Fruit fly (Drosophila melanogaster) whole organism, embryonic: ENCODE data around the gene CG43060.
"Not testable (repeated sequence)": the region's sequence is repeated elsewhere in the genome, so short reads cannot be mapped to it uniquely, and the experiment has no call there.

ENCODE experiments used
- Blimp-1 ChIP-seq: fragments of 200-800 bp; sonication (Bioruptor generic); optimal IDR thresholded peaks from 3 replicates; lab custom pipeline; 2018; ENCODE audit warnings: missing biosample characterization, missing genetic modification characterization, mild to moderate bottlenecking, moderate library complexity, missing genetic modification reagents
- Bteb2 ChIP-seq: fragments of 200-800 bp; sonication (Bioruptor generic); optimal IDR thresholded peaks from 2 replicates; lab custom pipeline; 2016; ENCODE audit warnings: missing biosample characterization, missing genetic modification characterization
- CG10366 ChIP-seq: fragments of 200-800 bp; sonication (Bioruptor generic); IDR thresholded peaks from 2 replicates; pipeline ENCODE4 v1.3.6; 2022; ENCODE audit warnings: missing biosample characterization, missing genetic modification characterization
- CG10565 ChIP-seq: fragments of 200-800 bp; sonication (Bioruptor generic); optimal IDR thresholded peaks from 3 replicates; lab custom pipeline; 2016; ENCODE audit warnings: missing biosample characterization, mild to moderate bottlenecking, missing genetic modification characterization
- CG10959 ChIP-seq: fragments of 200-800 bp; sonication (Bioruptor generic); IDR thresholded peaks from 2 replicates; pipeline ENCODE4 v1.3.6; 2022; ENCODE audit warnings: missing biosample characterization, missing genetic modification characterization
- CG11093 ChIP-seq: fragments of 200-800 bp; sonication (Bioruptor generic); IDR thresholded peaks from 3 replicates; pipeline ENCODE4 v1.3.6; 2022; ENCODE audit warnings: missing biosample characterization, missing genetic modification characterization
- CG12769 ChIP-seq: fragments of 200-800 bp; sonication (Bioruptor generic); optimal IDR thresholded peaks from 2 replicates; lab custom pipeline; 2019; ENCODE audit warnings: missing biosample characterization, mild to moderate bottlenecking, missing genetic modification characterization, moderate library complexity
- CG13424 ChIP-seq: fragments of 200-800 bp; sonication (Bioruptor generic); optimal IDR thresholded peaks from 2 replicates; lab custom pipeline; 2019; ENCODE audit warnings: missing biosample characterization, mild to moderate bottlenecking, missing genetic modification characterization, moderate library complexity
- CG15011 ChIP-seq: fragments of 200-800 bp; sonication (Bioruptor generic); optimal IDR thresholded peaks from 3 replicates; lab custom pipeline; 2018; ENCODE audit warnings: missing biosample characterization, mild to moderate bottlenecking, missing genetic modification characterization
- CG15601 ChIP-seq: fragments of 200-800 bp; sonication (Bioruptor generic); optimal IDR thresholded peaks from 3 replicates; lab custom pipeline; 2019; ENCODE audit warnings: missing biosample characterization, mild to moderate bottlenecking, missing genetic modification characterization, moderate library complexity
- CG2129 ChIP-seq: fragments of 200-800 bp; sonication (Bioruptor generic); IDR thresholded peaks from 2 replicates; pipeline ENCODE4 v1.3.6; 2022; ENCODE audit warnings: missing biosample characterization, missing genetic modification characterization; ENCODE audit not compliant: partially characterized antibody
- CG2199 ChIP-seq: fragments of 200-800 bp; sonication (Bioruptor generic); IDR thresholded peaks from 3 replicates; pipeline ENCODE4 v1.3.6; 2022; ENCODE audit warnings: missing biosample characterization, missing genetic modification characterization
- CG4328 ChIP-seq: fragments of 200-800 bp; sonication (Bioruptor generic); optimal IDR thresholded peaks from 3 replicates; lab custom pipeline; 2017; ENCODE audit warnings: missing biosample characterization, missing genetic modification reagents, missing genetic modification characterization
- CG6272 ChIP-seq: fragments of 200-800 bp; sonication (Bioruptor generic); IDR thresholded peaks from 2 replicates; pipeline ENCODE4 v1.3.6; 2022; ENCODE audit warnings: missing biosample characterization, missing genetic modification characterization
- CG6683 ChIP-seq: fragments of 200-800 bp; sonication (Bioruptor generic); optimal IDR thresholded peaks from 2 replicates; lab custom pipeline; 2017; ENCODE audit warnings: missing biosample characterization, mild to moderate bottlenecking, missing genetic modification characterization, missing genetic modification reagents
- CG7745 ChIP-seq: fragments of 200-800 bp; sonication (Bioruptor generic); optimal IDR thresholded peaks from 2 replicates; lab custom pipeline; 2018; ENCODE audit warnings: missing biosample characterization, mild to moderate bottlenecking, missing genetic modification characterization, moderate library complexity
- CG8089 ChIP-seq: fragments of 200-800 bp; sonication (Bioruptor generic); optimal IDR thresholded peaks from 3 replicates; lab custom pipeline; 2016; ENCODE audit warnings: missing biosample characterization, missing genetic modification characterization
- CG9727 ChIP-seq: fragments of 200-800 bp; sonication (Bioruptor generic); optimal IDR thresholded peaks from 3 replicates; lab custom pipeline; 2017; ENCODE audit warnings: missing biosample characterization, mild to moderate bottlenecking, missing genetic modification characterization
- CoRest ChIP-seq: fragments of 200-800 bp; sonication (Bioruptor generic); optimal IDR thresholded peaks from 3 replicates; lab custom pipeline; 2018; ENCODE audit warnings: missing biosample characterization, mild to moderate bottlenecking, missing genetic modification characterization, moderate library complexity
- Deaf1 ChIP-seq: fragments of 200-800 bp; optimal IDR thresholded peaks from 3 replicates; lab custom pipeline; 2019; ENCODE audit warnings: missing biosample characterization, mild to moderate bottlenecking, missing genetic modification characterization, moderate library complexity
- Eip74EF ChIP-seq, 2 experiments: fragments of 200-800 bp in 1 of 2; fragments of >200 bp in 1 of 2; sonication (Bioruptor generic) in 1 of 2; optimal IDR thresholded peaks; 2 replicates each; lab custom pipeline; 2017 to 2019; ENCODE audit warnings: missing biosample characterization in 2 of 2, missing genetic modification characterization in 2 of 2, mild to moderate bottlenecking in 1 of 2, moderate library complexity in 1 of 2
- Ets65A ChIP-seq: fragments of 200-800 bp; sonication (Bioruptor generic); peaks from one replicate; lab custom pipeline; 2016; ENCODE audit warnings: missing biosample characterization, missing genetic modification characterization
- GATAe ChIP-seq: fragments of 200-800 bp; sonication (Bioruptor generic); conservative IDR thresholded peaks from 2 replicates; pipeline ENCODE4 v1.3.6; 2022; ENCODE audit warnings: missing biosample characterization, missing genetic modification characterization
- H15 ChIP-seq: fragments of 200-800 bp; sonication (Bioruptor generic); IDR thresholded peaks from 3 replicates; pipeline ENCODE4 v1.3.6; 2022; ENCODE audit warnings: missing biosample characterization, missing genetic modification characterization
- Max ChIP-seq: fragments of 200-800 bp; sonication (Bioruptor generic); optimal IDR thresholded peaks from 2 replicates; lab custom pipeline; 2016; ENCODE audit warnings: missing biosample characterization, mild to moderate bottlenecking, missing genetic modification characterization
- Sin3A ChIP-seq: fragments of >200 bp; optimal IDR thresholded peaks from 2 replicates; lab custom pipeline; 2018
- Sox100B ChIP-seq: fragments of 200-800 bp; sonication (Bioruptor generic); optimal IDR thresholded peaks from 3 replicates; lab custom pipeline; 2018; ENCODE audit warnings: missing biosample characterization, mild to moderate bottlenecking, missing genetic modification characterization
- Xbp1 ChIP-seq: fragments of 200-800 bp; sonication (Bioruptor generic); optimal IDR thresholded peaks from 3 replicates; lab custom pipeline; 2016; ENCODE audit warnings: missing biosample characterization, mild to moderate bottlenecking, missing genetic modification characterization
- chinmo ChIP-seq: fragments of 200-800 bp; sonication (Bioruptor generic); IDR thresholded peaks from 4 replicates; pipeline ENCODE4 v1.3.6; 2022; ENCODE audit warnings: missing biosample characterization, missing genetic modification characterization; ENCODE audit not compliant: partially characterized antibody
- cwo ChIP-seq: fragments of 200-800 bp; sonication (Bioruptor generic); optimal IDR thresholded peaks from 3 replicates; lab custom pipeline; 2017; ENCODE audit warnings: missing biosample characterization, missing genetic modification characterization, mild to moderate bottlenecking, moderate library complexity, missing genetic modification reagents
- gcm ChIP-seq: fragments of 200-800 bp; sonication (Bioruptor generic); optimal IDR thresholded peaks from 2 replicates; lab custom pipeline; 2019; ENCODE audit warnings: missing biosample characterization, mild to moderate bottlenecking, missing genetic modification characterization, moderate library complexity
- grau ChIP-seq: fragments of 200-800 bp; optimal IDR thresholded peaks from 3 replicates; lab custom pipeline; 2019; ENCODE audit warnings: missing biosample characterization, mild to moderate bottlenecking, missing genetic modification characterization, moderate library complexity
- knrl ChIP-seq: fragments of 200-800 bp; sonication (Bioruptor generic); IDR thresholded peaks from 3 replicates; pipeline ENCODE4 v1.3.6; 2022; ENCODE audit warnings: missing biosample characterization, missing genetic modification characterization; ENCODE audit not compliant: partially characterized antibody
- ro ChIP-seq: fragments of 200-800 bp; sonication (Bioruptor generic); IDR thresholded peaks from 2 replicates; pipeline ENCODE4 v1.3.6; 2022; ENCODE audit warnings: missing biosample characterization, missing genetic modification characterization
- sc ChIP-seq, 3 experiments: fragments of >200 bp in 2 of 3; fragments of 200-800 bp in 1 of 3; sonication (Bioruptor generic) in 1 of 3; optimal IDR thresholded peaks; 2 replicates in 2 of 3; 3 replicates in 1 of 3; lab custom pipeline; 2017; ENCODE audit warnings: mild to moderate bottlenecking in 1 of 3, missing biosample characterization in 1 of 3, missing genetic modification characterization in 1 of 3, missing genetic modification reagents in 1 of 3
- scrt ChIP-seq: fragments of 200-800 bp; sonication (Bioruptor generic); optimal IDR thresholded peaks from 2 replicates; lab custom pipeline; 2018; ENCODE audit warnings: missing biosample characterization, mild to moderate bottlenecking, missing genetic modification characterization, moderate library complexity
- stwl ChIP-seq: fragments of 200-800 bp; sonication (Bioruptor generic); optimal IDR thresholded peaks from 3 replicates; lab custom pipeline; 2018; ENCODE audit warnings: missing biosample characterization, mild to moderate bottlenecking, missing genetic modification characterization, moderate library complexity
- sug ChIP-seq: fragments of 200-800 bp; optimal IDR thresholded peaks from 2 replicates; lab custom pipeline; 2019; ENCODE audit warnings: missing biosample characterization, mild to moderate bottlenecking, missing genetic modification characterization, moderate library complexity

CG43060 gene

dm6 chr3R:8037896-8038295 is 3.1 kb upstream of the CG43060 start (continued):
- TF ChIP-seq grau (tag; lab: Kevin White, UChicago) (no peak), Eip74EF (GFP tag; optimal IDR thresholded peaks at IDR 0.05; lab: Kevin White, UChicago) (no peak), CG15011 (GFP tag; lab: Kevin White, UChicago) (no peak), CG15601 (tag; lab: Kevin White, UChicago) (no peak), CG11093 (no peak), stwl (tag; lab: Kevin White, UChicago) (no peak), CG12769 (tag; lab: Kevin White, UChicago) (no peak), Blimp-1 (peak; percentile 77), sug (tag; lab: Kevin White, UChicago) (no peak), CG9727 (GFP tag; lab: Kevin White, UChicago) (no peak), Ets65A (GFP tag; lab: Kevin White, UChicago) (no peak), Sox100B (GFP tag; lab: Kevin White, UChicago) (no peak), CG13424 (tag; lab: Kevin White, UChicago) (no peak), CG2199 (GFP tag; lab: Robert Waterston, UW) (no peak), CG4328 (GFP tag; lab: Kevin White, UChicago) (no peak), Bteb2 (GFP tag; lab: Kevin White, UChicago) (no peak)

- no peak for TF ChIP-seq CG7745 (tag; lab: Kevin White, UChicago)
- TF ChIP-seq CoRest = no peak
- no peak for TF ChIP-seq Sin3A (lab: Kevin White, UChicago)
- TF ChIP-seq knrl (GFP tag; lab: Robert Waterston, UW) = no peak
- no peak for TF ChIP-seq H15 (GFP tag; lab: Robert Waterston, UW)
- TF ChIP-seq cwo (GFP tag; lab: Kevin White, UChicago) = no peak
- no peak for TF ChIP-seq CG10959 (GFP tag; lab: Robert Waterston, UW)
- no peak for TF ChIP-seq GATAe (GFP tag; lab: Robert Waterston, UW)
- TF ChIP-seq CG6683 (GFP tag; lab: Kevin White, UChicago) = no peak
Measured at dm6 chr3R:8038927-8039326, 2.1 kb upstream of the CG43060 start.

dm6 chr3R:8048867-8049266 is 7.8 kb downstream of the CG43060 start, which contains the start of gene CG43618:
TSS of gene CG43618 (plus strand) at chr3R:8049167.
- TF ChIP-seq Max; CG10565 (GFP tag; lab: Kevin White, UChicago); CG8089 (GFP tag; lab: Kevin White, UChicago): not testable (repeated sequence)
- TF ChIP-seq, all 482 proteins: peak for 0; not testable (repeated sequence) for 482

- not testable (repeated sequence) for TF ChIP-seq ro; sc (optimal IDR thresholded peaks at IDR 0.05; lab: Kevin White, UChicago); sc (GFP tag; optimal IDR thresholded peaks at IDR 0.05; lab: Kevin White, UChicago); gcm (GFP tag; lab: Kevin White, UChicago)
Measured at dm6 chr3R:8049373-8049772, 8.3 kb downstream of the CG43060 start, which contains the start of gene CG43061. TSS of gene CG43061 (plus strand) at chr3R:8049673.

dm6 chr3R:8058984-8059383 is 18.0 kb downstream of the CG43060 start, which contains the start of gene mAChR-B:
TSS of gene mAChR-B (plus strand) at chr3R:8059284.
- TF ChIP-seq CG2129 (GFP tag; lab: Robert Waterston, UW) = no peak
- peak; percentile 90 for TF ChIP-seq Deaf1
- TF ChIP-seq CG6272 (GFP tag; lab: Robert Waterston, UW) = 0 out of 2 replicates have a peak, but pooled peaks have one; percentile 21
- TF ChIP-seq chinmo (GFP tag; lab: Robert Waterston, UW) = 0 out of 4 replicates have a peak, but pooled peaks have one; percentile 23
- TF ChIP-seq knrl (GFP tag; lab: Robert Waterston, UW) = no peak
- no peak for TF ChIP-seq Xbp1 (GFP tag; lab: Kevin White, UChicago)
- TF ChIP-seq scrt = peak; percentile 0
- no peak for TF ChIP-seq CG10366 (GFP tag; lab: Robert Waterston, UW)
- TF ChIP-seq, all 482 proteins: peak for 4
